In the genomic region with DNA sequence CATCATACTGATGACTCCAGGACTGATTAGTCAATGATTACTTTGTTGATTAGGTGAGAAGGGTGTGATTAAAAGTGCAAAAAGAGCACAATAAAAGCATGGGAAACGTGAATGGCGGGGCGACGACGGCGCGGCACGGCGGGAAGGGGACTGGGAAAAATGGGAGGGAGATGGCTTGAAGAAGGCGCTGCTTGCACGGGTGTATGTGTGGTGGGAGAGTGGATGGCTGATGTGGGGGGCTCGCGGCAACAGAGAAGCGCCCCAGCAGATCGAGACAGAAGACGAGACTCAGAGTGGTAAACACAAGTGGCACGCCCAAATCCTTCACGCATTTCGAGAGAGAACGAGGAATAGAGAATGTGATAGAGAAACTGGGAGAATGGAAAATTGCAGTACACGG, we compare ENCODE assay signal across 3 worm cellular contexts.
TF ChIP-seq lines count a peak whose summit lies in the region.

A gene (minus strand): TSS at position 159 of the 400 bp plus-strand sequence.

TF ChIP-seq in whole organism, L2 larva, 48 proteins besides CTCF, POLR2A, EP300 and RAD21 (continued from another document):
- peak; percentile 42 for TF ChIP-seq unc-55 (GFP tag; optimal IDR thresholded peaks at IDR 0.05; lab: Kevin White, UChicago)
- TF ChIP-seq nhr-11 (tag; optimal IDR thresholded peaks at IDR 0.05; lab: Kevin White, UChicago), result no peak
- no peak for TF ChIP-seq mab-5 (tag; optimal IDR thresholded peaks at IDR 0.05; lab: Kevin White, UChicago)
- TF ChIP-seq dmd-4 (tag; optimal IDR thresholded peaks at IDR 0.05; lab: Kevin White, UChicago), result no peak
- TF ChIP-seq nhr-23 (tag; optimal IDR thresholded peaks at IDR 0.05; lab: Kevin White, UChicago), result no peak
- no peak for TF ChIP-seq nhr-25 (tag; optimal IDR thresholded peaks at IDR 0.05; lab: Kevin White, UChicago)
- no peak for TF ChIP-seq ztf-4 (tag; optimal IDR thresholded peaks at IDR 0.05; lab: Kevin White, UChicago)
- TF ChIP-seq C34F6.9 (tag; optimal IDR thresholded peaks at IDR 0.05; lab: Kevin White, UChicago), result no peak
- peak; percentile 44 for TF ChIP-seq zag-1 (tag; optimal IDR thresholded peaks at IDR 0.05; lab: Kevin White, UChicago)
- no peak for TF ChIP-seq R02D3.7 (tag; optimal IDR thresholded peaks at IDR 0.05; lab: Kevin White, UChicago)
- no peak for TF ChIP-seq Y55F3AM.14 (GFP tag; optimal IDR thresholded peaks at IDR 0.05; lab: Kevin White, UChicago)
- no peak for TF ChIP-seq mbf-1 (tag; optimal IDR thresholded peaks at IDR 0.05; lab: Kevin White, UChicago)

TF ChIP-seq in whole organism, L4 larva, 104 proteins besides CTCF, POLR2A, EP300 and RAD21 (continued from another document):
- TF ChIP-seq Y48G9A.11 (GFP tag; IDR thresholded peaks at IDR 0.05; lab: Robert Waterston, UW) (no peak), hlh-11 (tag; optimal IDR thresholded peaks at IDR 0.05; lab: Kevin White, UChicago) (peak; percentile 17)
TF ChIP-seq in whole organism, L4 larva: peak in this region for 12.

TF ChIP-seq in whole organism, mixed stage, embryonic, 35 proteins besides CTCF, POLR2A, EP300 and RAD21 (continued from another document):
- TF ChIP-seq drap-1 (GFP tag; optimal IDR thresholded peaks at IDR 0.05; lab: Kevin White, UChicago) (no peak), zip-8 (tag; optimal IDR thresholded peaks at IDR 0.05; lab: Kevin White, UChicago) (no peak), nhr-76 (tag; optimal IDR thresholded peaks at IDR 0.05; lab: Kevin White, UChicago) (no peak)
